Worm (Caenorhabditis elegans) whole organism, young adult: ENCODE data around the gene sart-3.

Source experiments
- C06A6.2 ChIP-seq: fragments of 200-800 bp; sonication (Bioruptor generic); conservative IDR thresholded peaks from 2 replicates; pipeline ENCODE4 v1.3.6; 2022; ENCODE audit warnings: missing genetic modification characterization, missing compliant biosample characterization
- F10E7.11 ChIP-seq: sonication (generic microtip); optimal IDR thresholded peaks from 2 replicates; lab custom pipeline; 2017; ENCODE audit warnings: mild to moderate bottlenecking, missing genetic modification characterization, moderate library complexity, missing compliant biosample characterization
- F37B4.10 ChIP-seq: fragments of 200-800 bp; sonication (Bioruptor generic); IDR thresholded peaks from 2 replicates; pipeline ENCODE4 v1.3.6; 2022; ENCODE audit warnings: missing genetic modification characterization, missing compliant biosample characterization
- F39B2.1 ChIP-seq: fragments of 200-800 bp; sonication (Bioruptor generic); IDR thresholded peaks from 2 replicates; pipeline ENCODE4 v1.3.6; 2022; ENCODE audit warnings: missing genetic modification reagents, missing genetic modification characterization, missing compliant biosample characterization
- F49E8.2 ChIP-seq: sonication (generic microtip); optimal IDR thresholded peaks from 3 replicates; lab custom pipeline; 2017; ENCODE audit warnings: missing genetic modification characterization, mild to moderate bottlenecking, missing compliant biosample characterization, antibody characterized with exemption, moderate library complexity; ENCODE audit not compliant: insufficient read depth
- F52B5.7 ChIP-seq: sonication (generic microtip); optimal IDR thresholded peaks from 2 replicates; lab custom pipeline; 2016; ENCODE audit warnings: mild to moderate bottlenecking, missing genetic modification characterization, missing compliant biosample characterization
- K12H6.12 ChIP-seq: fragments of 200-800 bp; sonication (Bioruptor generic); optimal IDR thresholded peaks from 2 replicates; lab custom pipeline; 2018; ENCODE audit warnings: mild to moderate bottlenecking, missing genetic modification characterization, missing compliant biosample characterization
- T26A5.8 ChIP-seq: sonication (generic microtip); optimal IDR thresholded peaks from 2 replicates; lab custom pipeline; 2016; ENCODE audit warnings: missing genetic modification characterization, missing compliant biosample characterization
- Y53F4B.3 ChIP-seq: fragments of 200-800 bp; sonication (Bioruptor generic); IDR thresholded peaks from 2 replicates; pipeline ENCODE4 v1.3.6; 2022; ENCODE audit warnings: missing genetic modification reagents, missing genetic modification characterization, missing compliant biosample characterization
- Y67H2A.10 ChIP-seq: fragments of 200-800 bp; sonication (Bioruptor generic); conservative IDR thresholded peaks from 2 replicates; pipeline ENCODE4 v1.3.6; 2022; ENCODE audit warnings: missing genetic modification reagents, missing genetic modification characterization, missing compliant biosample characterization
- Y95B8A.8 ChIP-seq: fragments of 200-800 bp; sonication (Bioruptor generic); IDR thresholded peaks from 2 replicates; pipeline ENCODE4 v1.3.6; 2022; ENCODE audit warnings: missing genetic modification reagents, missing genetic modification characterization, missing compliant biosample characterization
- ZK185.1 ChIP-seq: sonication (generic microtip); optimal IDR thresholded peaks from 2 replicates; lab custom pipeline; 2016; ENCODE audit warnings: mild to moderate bottlenecking, missing genetic modification characterization, missing compliant biosample characterization; ENCODE audit not compliant: poor library complexity, severe bottlenecking
- atf-7 ChIP-seq: sonication (generic microtip); optimal IDR thresholded peaks from 2 replicates; lab custom pipeline; 2017; ENCODE audit warnings: mild to moderate bottlenecking, missing genetic modification characterization, missing compliant biosample characterization
- athp-1 ChIP-seq: sonication (generic microtip); optimal IDR thresholded peaks from 2 replicates; lab custom pipeline; 2017; ENCODE audit warnings: mild to moderate bottlenecking, missing genetic modification characterization, missing compliant biosample characterization
- attf-3 ChIP-seq: fragments of 200-800 bp; sonication (Bioruptor generic); conservative IDR thresholded peaks from 2 replicates; pipeline ENCODE4 v1.3.6; 2022; ENCODE audit warnings: missing genetic modification reagents, missing genetic modification characterization, missing compliant biosample characterization
- attf-6 ChIP-seq: fragments of 200-800 bp; sonication (Bioruptor generic); IDR thresholded peaks from 2 replicates; pipeline ENCODE4 v1.3.6; 2022; ENCODE audit warnings: missing genetic modification reagents, missing genetic modification characterization, missing compliant biosample characterization
- bed-2 ChIP-seq: fragments of 200-800 bp; sonication (Bioruptor generic); IDR thresholded peaks from 2 replicates; pipeline ENCODE4 v1.3.6; 2022; ENCODE audit warnings: missing genetic modification reagents, missing genetic modification characterization, missing compliant biosample characterization
- ekl-4 ChIP-seq: fragments of 200-800 bp; sonication (Bioruptor generic); IDR thresholded peaks from 2 replicates; pipeline ENCODE4 v1.3.6; 2022; ENCODE audit warnings: missing genetic modification reagents, missing genetic modification characterization, missing compliant biosample characterization
- fkh-3 ChIP-seq: sonication (generic microtip); optimal IDR thresholded peaks from 2 replicates; lab custom pipeline; 2016; ENCODE audit warnings: mild to moderate bottlenecking, missing genetic modification characterization, missing compliant biosample characterization
- him-1 ChIP-seq: sonication (generic microtip); optimal IDR thresholded peaks from 2 replicates; lab custom pipeline; 2016; ENCODE audit warnings: missing genotype, missing genetic modification reagents, missing genetic modification characterization, missing compliant biosample characterization
- hlh-26 ChIP-seq: fragments of 200-800 bp; sonication (Bioruptor generic); conservative IDR thresholded peaks from 2 replicates; pipeline ENCODE4 v1.3.6; 2022; ENCODE audit warnings: missing genetic modification reagents, missing genetic modification characterization, missing compliant biosample characterization
- hmg-1.2 ChIP-seq: fragments of 200-800 bp; sonication (Bioruptor generic); IDR thresholded peaks from 2 replicates; pipeline ENCODE4 v1.3.6; 2022; ENCODE audit warnings: missing genetic modification reagents, missing genetic modification characterization, missing compliant biosample characterization
- hsf-1 ChIP-seq: fragments of 200-800 bp; sonication (Bioruptor generic); IDR thresholded peaks from 2 replicates; pipeline ENCODE4 v1.3.6; 2022; ENCODE audit warnings: missing genetic modification reagents, missing genetic modification characterization, missing compliant biosample characterization
- let-526 ChIP-seq: fragments of 200-800 bp; sonication (Bioruptor generic); IDR thresholded peaks from 2 replicates; pipeline ENCODE4 v1.3.6; 2022; ENCODE audit warnings: missing genetic modification reagents, missing genetic modification characterization, missing compliant biosample characterization
- let-607 ChIP-seq, 2 experiments: fragments of 200-800 bp in 1 of 2; sonication (Bioruptor generic) in 1 of 2; sonication (generic microtip) in 1 of 2; optimal IDR thresholded peaks; 2 replicates each; lab custom pipeline; 2016 to 2018; ENCODE audit warnings: mild to moderate bottlenecking in 2 of 2, missing compliant biosample characterization in 2 of 2, missing genetic modification characterization in 2 of 2, moderate library complexity in 2 of 2, missing genotype in 1 of 2
- lin-35 ChIP-seq, 3 experiments: fragments of 150-350 bp in 2 of 3; sonication (generic microtip) in 1 of 3; optimal IDR thresholded peaks; 2 replicates each; lab custom pipeline; 2014 to 2018; ENCODE audit warnings: missing biosample characterization in 3 of 3, missing genetic modification characterization in 3 of 3, missing genetic modification reagents in 3 of 3
- lin-54 ChIP-seq: fragments of 200-800 bp; sonication (Bioruptor generic); optimal IDR thresholded peaks from 2 replicates; lab custom pipeline; 2018; ENCODE audit warnings: mild to moderate bottlenecking, missing genetic modification characterization, missing compliant biosample characterization
- lir-1 ChIP-seq: fragments of 200-800 bp; sonication (Bioruptor generic); conservative IDR thresholded peaks from 2 replicates; pipeline ENCODE4 v1.3.6; 2022; ENCODE audit warnings: missing genetic modification reagents, missing genetic modification characterization, missing compliant biosample characterization
- madf-3 ChIP-seq: fragments of 200-800 bp; sonication (Bioruptor generic); IDR thresholded peaks from 2 replicates; pipeline ENCODE4 v1.3.6; 2022; ENCODE audit warnings: missing genetic modification reagents, missing genetic modification characterization, missing compliant biosample characterization
- madf-6 ChIP-seq: fragments of 200-800 bp; sonication (Bioruptor generic); IDR thresholded peaks from 2 replicates; pipeline ENCODE4 v1.3.6; 2022; ENCODE audit warnings: missing genetic modification reagents, missing genetic modification characterization, missing compliant biosample characterization
- mes-4 ChIP-seq: sonication (generic microtip); optimal IDR thresholded peaks from 2 replicates; lab custom pipeline; 2016; ENCODE audit warnings: missing genotype, missing genetic modification characterization, missing compliant biosample characterization
- mxl-1 ChIP-seq: sonication (generic microtip); optimal IDR thresholded peaks from 2 replicates; lab custom pipeline; 2016; ENCODE audit warnings: missing genetic modification characterization, missing compliant biosample characterization
- nhr-27 ChIP-seq: fragments of 200-800 bp; sonication (Bioruptor generic); optimal IDR thresholded peaks from 2 replicates; lab custom pipeline; 2018; ENCODE audit warnings: mild to moderate bottlenecking, missing genetic modification characterization, moderate library complexity, missing compliant biosample characterization
- nhr-80 ChIP-seq: sonication (generic microtip); optimal IDR thresholded peaks from 2 replicates; lab custom pipeline; 2016; ENCODE audit warnings: missing genetic modification characterization, missing compliant biosample characterization
- repo-1 ChIP-seq: sonication (generic microtip); optimal IDR thresholded peaks from 2 replicates; lab custom pipeline; 2017; ENCODE audit warnings: mild to moderate bottlenecking, missing genetic modification characterization, missing compliant biosample characterization
- sdz-38 ChIP-seq: sonication (generic microtip); optimal IDR thresholded peaks from 2 replicates; lab custom pipeline; 2016; ENCODE audit warnings: missing genotype, missing genetic modification characterization, missing compliant biosample characterization
- snpc-4 ChIP-seq, 5 experiments: fragments of 150-350 bp in 1 of 5; sonication (generic microtip) in 4 of 5; optimal IDR thresholded peaks; 2 replicates each; lab custom pipeline; 2014 to 2018; ENCODE audit warnings: missing genetic modification characterization in 5 of 5, missing biosample characterization in 3 of 5, antibody characterized with exemption in 2 of 5, mild to moderate bottlenecking in 2 of 5, missing compliant biosample characterization in 2 of 5, missing genotype in 2 of 5, moderate library complexity in 2 of 5, missing genetic modification reagents in 1 of 5
- somi-1 ChIP-seq: fragments of 200-800 bp; sonication (Bioruptor generic); optimal IDR thresholded peaks from 2 replicates; lab custom pipeline; 2018; ENCODE audit warnings: mild to moderate bottlenecking, missing genetic modification characterization, missing compliant biosample characterization
- sptf-2 ChIP-seq: fragments of 200-800 bp; sonication (Bioruptor generic); optimal IDR thresholded peaks from 2 replicates; lab custom pipeline; 2018; ENCODE audit warnings: mild to moderate bottlenecking, missing genetic modification characterization, missing compliant biosample characterization
- tbx-9 ChIP-seq: sonication (generic microtip); optimal IDR thresholded peaks from 2 replicates; lab custom pipeline; 2016; ENCODE audit warnings: borderline replicate concordance, missing genetic modification characterization, inconsistent platforms, missing compliant biosample characterization
- tlf-1 ChIP-seq: fragments of 200-800 bp; sonication (Bioruptor generic); optimal IDR thresholded peaks from 2 replicates; lab custom pipeline; 2018; ENCODE audit warnings: mild to moderate bottlenecking, missing genetic modification characterization, missing compliant biosample characterization
- unc-130 ChIP-seq: sonication (generic microtip); optimal IDR thresholded peaks from 2 replicates; lab custom pipeline; 2016; ENCODE audit warnings: missing genetic modification reagents, missing genetic modification characterization, missing compliant biosample characterization
- unc-62 ChIP-seq: fragments of 150-350 bp; optimal IDR thresholded peaks from 2 replicates; lab custom pipeline; 2014; ENCODE audit warnings: missing biosample characterization, missing genetic modification reagents, missing genetic modification characterization
- ztf-22 ChIP-seq: fragments of 200-800 bp; sonication (Bioruptor generic); optimal IDR thresholded peaks from 2 replicates; lab custom pipeline; 2018; ENCODE audit warnings: mild to moderate bottlenecking, missing genetic modification characterization, moderate library complexity, missing compliant biosample characterization
- ztf-26 ChIP-seq: sonication (generic microtip); optimal IDR thresholded peaks from 2 replicates; lab custom pipeline; 2017; ENCODE audit warnings: missing genetic modification characterization, missing compliant biosample characterization

The sart-3 gene

ce11 chrIV:11372366-11372997 lies 39.7 kb upstream of the sart-3 start, which contains the start of gene cbd-1 (continued):
- TF ChIP-seq nhr-80 (tag; lab: Kevin White, UChicago), result no peak
- peak; percentile 30 for TF ChIP-seq lin-54 (GFP tag; lab: Kevin White, UChicago)
- TF ChIP-seq tlf-1 (GFP tag; lab: Kevin White, UChicago), result peak; percentile 73
- no peak for TF ChIP-seq F10E7.11
- no peak for TF ChIP-seq lir-1 (GFP tag; lab: Robert Waterston, UW)
- TF ChIP-seq hsf-1 (GFP tag; lab: Robert Waterston, UW), result peak; percentile 98
- no peak for TF ChIP-seq K12H6.12 (tag; lab: Kevin White, UChicago)
- no peak for TF ChIP-seq him-1 (tag; lab: Kevin White, UChicago)
- TF ChIP-seq sdz-38 (tag; lab: Kevin White, UChicago), result no peak
- 0 out of 2 replicates have a peak, but pooled peaks have one; percentile 76 for TF ChIP-seq madf-3 (GFP tag; lab: Robert Waterston, UW)
- TF ChIP-seq somi-1 (GFP tag; lab: Kevin White, UChicago), result no peak
- 0 out of 2 replicates have a peak, but pooled peaks have one; percentile 18 for TF ChIP-seq Y53F4B.3
- TF ChIP-seq unc-62, result no peak
- peak; percentile 27; the same call in 1 of the 2 replicates for TF ChIP-seq hmg-1.2 (GFP tag; lab: Robert Waterston, UW)
- no peak for TF ChIP-seq T26A5.8 (tag; lab: Kevin White, UChicago)
- TF ChIP-seq F49E8.2 (tag; lab: Kevin White, UChicago), result peak; percentile 24
- peak; percentile 97 for TF ChIP-seq madf-6
- no peak for TF ChIP-seq ztf-22 (GFP tag; lab: Kevin White, UChicago)
- TF ChIP-seq attf-6 (GFP tag; lab: Robert Waterston, UW), result no peak
- no peak for TF ChIP-seq F37B4.10
- no peak for TF ChIP-seq unc-130 (GFP tag; lab: Kevin White, UChicago)
- no peak for TF ChIP-seq attf-3 (GFP tag; lab: Robert Waterston, UW)
- 0 out of 2 replicates have a peak, but pooled peaks have one; percentile 57 for TF ChIP-seq Y95B8A.8 (GFP tag; lab: Robert Waterston, UW)
- no peak for TF ChIP-seq athp-1
- TF ChIP-seq bed-2, result no peak
- TF ChIP-seq F52B5.7 (tag; lab: Kevin White, UChicago), result no peak
- peak in 1 of 3 experiments; percentile 41 for TF ChIP-seq lin-35 (GFP tag; optimal IDR thresholded peaks at IDR 0.05; lab: Kevin White, UChicago)
- no peak for TF ChIP-seq tbx-9 (tag; lab: Kevin White, UChicago)
- no peak for TF ChIP-seq nhr-27 (tag; lab: Kevin White, UChicago)
- TF ChIP-seq mxl-1 (tag; lab: Kevin White, UChicago), result no peak
- no peak for TF ChIP-seq sptf-2
- no peak for TF ChIP-seq let-526 (GFP tag; lab: Robert Waterston, UW)
- TF ChIP-seq ZK185.1 (tag; lab: Kevin White, UChicago), result no peak
- TF ChIP-seq let-607 (tag; optimal IDR thresholded peaks at IDR 0.05; lab: Kevin White, UChicago), result no peak
- TF ChIP-seq Y67H2A.10, result no peak
- TF ChIP-seq C06A6.2, result no peak
- no peak for TF ChIP-seq F39B2.1 (GFP tag; lab: Robert Waterston, UW)
- TF ChIP-seq repo-1, result no peak
- TF ChIP-seq ekl-4, result 0 out of 2 replicates have a peak, but pooled peaks have one; percentile 48
- no peak for TF ChIP-seq mes-4 (tag; lab: Kevin White, UChicago)
- TF ChIP-seq hlh-26, result no peak
- no peak for TF ChIP-seq atf-7 (tag; lab: Kevin White, UChicago)
- TF ChIP-seq fkh-3 (tag; lab: Kevin White, UChicago), result no peak
- TF ChIP-seq ztf-26 (tag; lab: Kevin White, UChicago), result no peak
- TF ChIP-seq snpc-4 (GFP tag; optimal IDR thresholded peaks at IDR 0.05; lab: Kevin White, UChicago), result no peak
- TF ChIP-seq snpc-4 (tag; optimal IDR thresholded peaks at IDR 0.05; lab: Kevin White, UChicago), result peak in 1 of 4 experiments; percentile 10
